Worm (Caenorhabditis elegans): ENCODE measurements around the gene T08A9.13.
"Not testable (repeated sequence)": the region's sequence is repeated elsewhere in the genome, so short reads cannot be mapped to it uniquely, and the experiment has no call there.

T08A9.13 gene

DNA sequence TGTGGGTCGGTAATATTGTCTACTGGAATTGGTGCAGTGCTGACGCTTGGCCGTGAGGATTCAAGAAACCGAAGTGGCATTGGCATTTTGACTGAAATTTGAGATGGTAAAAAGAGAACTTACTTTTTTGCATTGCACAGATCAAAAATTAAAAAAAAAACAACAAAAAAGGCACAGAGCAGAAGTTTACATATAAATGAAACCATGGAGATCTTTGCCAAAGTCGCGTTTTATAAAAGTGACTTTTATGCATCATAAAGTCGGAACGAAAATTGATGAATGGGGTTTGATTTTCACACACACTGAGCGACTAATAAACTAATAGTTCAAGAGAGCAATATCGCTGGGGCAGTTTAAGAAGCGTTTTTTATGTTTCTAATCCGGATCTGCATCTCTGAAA is at the start of gene T08A9.13:
Gene T08A9.13 (minus strand): TSS at position 101 of the 400 bp plus-strand sequence.
- TF ChIP-seq elt-1 (tag; optimal IDR thresholded peaks at IDR 0.05; ENCODE audit: borderline replicate concordance, insufficient read depth) (no peak), hlh-1 (tag; optimal IDR thresholded peaks at IDR 0.05) (no peak), drap-1 (GFP tag; optimal IDR thresholded peaks at IDR 0.05) (no peak), pha-4 (tag; optimal IDR thresholded peaks at IDR 0.05) (no peak), bed-3 (GFP tag; optimal IDR thresholded peaks at IDR 0.05) (no peak), lin-32 (GFP tag; optimal IDR thresholded peaks at IDR 0.05) (no peak), zip-8 (tag; optimal IDR thresholded peaks at IDR 0.05) (no peak), blmp-1 (tag; optimal IDR thresholded peaks at IDR 0.05) (no peak), unc-62 (GFP tag; optimal IDR thresholded peaks at IDR 0.05) (no peak), mls-2 (tag; optimal IDR thresholded peaks at IDR 0.05) (no peak), lin-13 (tag; optimal IDR thresholded peaks at IDR 0.05) (no peak), nhr-28 (tag; optimal IDR thresholded peaks at IDR 0.05) (no peak), M03D4.4 (tag; optimal IDR thresholded peaks at IDR 0.05) (no peak)

DNA sequence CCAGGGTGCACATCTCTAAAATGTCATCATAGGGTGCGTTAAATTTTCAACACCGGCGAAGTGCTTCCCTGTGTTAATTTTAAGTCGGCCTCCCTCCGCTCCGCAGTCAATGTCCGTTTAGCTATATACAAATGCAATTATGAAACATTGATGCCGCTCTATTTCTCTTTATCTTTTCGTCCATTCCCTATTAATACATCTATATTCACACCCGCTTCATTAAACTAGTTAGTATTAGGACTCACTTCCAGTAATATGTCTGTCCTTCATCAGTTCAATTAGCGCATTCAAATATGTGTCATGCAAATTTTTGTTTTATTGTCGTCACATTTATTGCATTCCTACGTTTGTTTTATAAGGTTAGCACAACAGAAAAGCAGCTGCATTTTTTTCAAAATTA is 49.7 kb upstream of the T08A9.13 start:
- no peak for TF ChIP-seq ceh-39 (tag; optimal IDR thresholded peaks at IDR 0.05)
- TF ChIP-seq elt-1 (tag; optimal IDR thresholded peaks at IDR 0.05; ENCODE audit: borderline replicate concordance, insufficient read depth): no peak
- TF ChIP-seq unc-39 (tag; optimal IDR thresholded peaks at IDR 0.05): no peak
- peak; percentile 63 for TF ChIP-seq ces-1 (GFP tag; optimal IDR thresholded peaks at IDR 0.05)
- TF ChIP-seq nhr-2 (tag; optimal IDR thresholded peaks at IDR 0.05): no peak

DNA sequence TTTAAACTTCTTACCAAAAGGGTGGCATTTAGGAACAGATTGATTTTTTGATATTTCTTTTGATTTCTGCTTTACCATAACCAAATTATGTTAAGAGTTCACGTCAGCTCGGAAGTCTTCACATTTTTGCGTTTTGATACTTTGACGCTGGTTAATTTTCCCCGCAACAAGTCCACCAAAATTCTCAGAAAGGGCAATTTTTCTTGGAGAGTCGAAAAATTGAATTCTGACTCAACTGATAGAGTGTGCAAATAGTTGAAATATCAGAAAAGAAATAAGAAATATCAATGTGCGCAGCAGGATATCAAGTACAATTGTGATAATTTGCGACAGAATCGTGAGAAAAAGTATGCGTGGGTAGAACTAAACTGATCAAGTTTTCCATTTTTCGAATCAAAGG is 47.5 kb upstream of the T08A9.13 start:
- TF ChIP-seq pha-4 (tag; optimal IDR thresholded peaks at IDR 0.05) (no peak), ceh-43 (GFP tag; optimal IDR thresholded peaks at IDR 0.05) (no peak), ces-1 (GFP tag; optimal IDR thresholded peaks at IDR 0.05) (no peak), sptf-1 (tag; optimal IDR thresholded peaks at IDR 0.05) (no peak), lin-13 (tag; optimal IDR thresholded peaks at IDR 0.05) (no peak)

DNA sequence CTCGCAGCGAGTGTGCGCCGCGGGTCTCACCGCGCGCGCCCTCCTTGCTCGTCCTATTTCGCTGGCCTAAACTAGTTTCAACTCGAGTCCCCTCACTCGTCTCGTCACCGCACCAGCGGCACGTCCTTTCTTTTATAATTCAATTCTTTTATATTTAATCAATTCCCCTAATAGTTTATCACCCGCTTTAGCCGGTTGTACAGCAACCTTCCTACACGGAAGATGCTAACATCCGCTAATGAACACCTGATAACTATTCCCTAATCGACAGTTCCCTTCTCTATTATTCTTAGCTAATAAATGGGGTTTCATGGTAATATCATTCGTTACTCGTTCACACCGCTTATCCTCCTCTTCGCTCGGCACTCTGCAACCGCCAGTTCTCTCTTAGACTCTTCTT is 43.0 kb upstream of the T08A9.13 start, which contains the start of gene C56G3.2:
Gene C56G3.2 (plus strand): TSS at position 301 of the 400 bp plus-strand sequence.
- not testable (repeated sequence) for TF ChIP-seq lin-32 (GFP tag; optimal IDR thresholded peaks at IDR 0.05); unc-120 (tag; optimal IDR thresholded peaks at IDR 0.05; ENCODE audit: poor library complexity, severe bottlenecking); flh-1 (GFP tag; optimal IDR thresholded peaks at IDR 0.05)

DNA sequence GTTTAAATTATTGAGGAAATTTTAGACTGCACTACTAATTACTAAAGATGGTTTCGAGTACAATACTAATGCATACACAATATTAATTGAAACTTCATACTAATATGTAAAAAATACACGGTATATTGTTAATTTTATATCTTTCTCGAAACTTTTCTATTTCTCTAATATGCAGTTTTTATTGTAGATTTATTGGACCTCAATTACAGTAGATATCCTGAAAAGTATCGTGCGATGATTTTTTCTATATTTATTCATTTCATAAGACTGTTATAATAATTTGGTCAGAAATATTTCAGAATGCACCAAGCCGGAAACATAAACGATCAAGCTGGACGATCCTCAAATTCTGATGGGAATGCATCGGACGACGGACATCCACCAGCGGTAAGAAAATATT is 21.5 kb upstream of the T08A9.13 start, which contains the start of gene C07D8.5:
Gene C07D8.5 (plus strand): TSS at position 301 of the 400 bp plus-strand sequence.
- TF ChIP-seq elt-3 (tag; optimal IDR thresholded peaks at IDR 0.05) (no peak), pha-4 (tag; optimal IDR thresholded peaks at IDR 0.05) (no peak)

DNA sequence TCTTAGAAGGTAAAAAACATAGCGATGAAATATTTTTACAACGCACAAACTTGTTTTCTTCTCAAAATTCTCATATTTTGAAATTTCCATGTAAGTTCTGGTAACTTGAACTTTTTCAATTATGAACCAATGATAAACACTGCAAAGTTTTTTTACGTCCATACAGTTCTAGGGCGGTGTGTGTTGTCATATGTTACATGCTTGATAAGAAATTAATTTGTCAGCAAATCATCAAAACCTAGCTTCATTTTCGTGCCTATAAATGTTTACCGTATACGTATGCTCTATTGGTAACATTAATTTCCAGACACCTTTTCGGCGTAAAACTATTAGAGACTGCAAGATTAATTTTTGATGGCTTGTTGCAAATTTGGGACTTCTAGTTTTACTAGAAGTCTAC is 21.0 kb upstream of the T08A9.13 start:
- TF ChIP-seq unc-39 (tag; optimal IDR thresholded peaks at IDR 0.05): no peak
- TF ChIP-seq drap-1 (GFP tag; optimal IDR thresholded peaks at IDR 0.05): no peak
- no peak for TF ChIP-seq zip-8 (tag; optimal IDR thresholded peaks at IDR 0.05)
- no peak for TF ChIP-seq pha-4 (tag; optimal IDR thresholded peaks at IDR 0.05)
- TF ChIP-seq nhr-28 (tag; optimal IDR thresholded peaks at IDR 0.05): no peak
- TF ChIP-seq cnd-1 (tag; optimal IDR thresholded peaks at IDR 0.05): no peak
- no peak for TF ChIP-seq tbx-8 (GFP tag; optimal IDR thresholded peaks at IDR 0.05)
- TF ChIP-seq mls-2 (tag; optimal IDR thresholded peaks at IDR 0.05): no peak
- no peak for TF ChIP-seq hlh-1 (tag; optimal IDR thresholded peaks at IDR 0.05)
- no peak for TF ChIP-seq M03D4.4 (tag; optimal IDR thresholded peaks at IDR 0.05)
- no peak for TF ChIP-seq lin-32 (GFP tag; optimal IDR thresholded peaks at IDR 0.05)
- no peak for TF ChIP-seq unc-62 (GFP tag; optimal IDR thresholded peaks at IDR 0.05)

DNA sequence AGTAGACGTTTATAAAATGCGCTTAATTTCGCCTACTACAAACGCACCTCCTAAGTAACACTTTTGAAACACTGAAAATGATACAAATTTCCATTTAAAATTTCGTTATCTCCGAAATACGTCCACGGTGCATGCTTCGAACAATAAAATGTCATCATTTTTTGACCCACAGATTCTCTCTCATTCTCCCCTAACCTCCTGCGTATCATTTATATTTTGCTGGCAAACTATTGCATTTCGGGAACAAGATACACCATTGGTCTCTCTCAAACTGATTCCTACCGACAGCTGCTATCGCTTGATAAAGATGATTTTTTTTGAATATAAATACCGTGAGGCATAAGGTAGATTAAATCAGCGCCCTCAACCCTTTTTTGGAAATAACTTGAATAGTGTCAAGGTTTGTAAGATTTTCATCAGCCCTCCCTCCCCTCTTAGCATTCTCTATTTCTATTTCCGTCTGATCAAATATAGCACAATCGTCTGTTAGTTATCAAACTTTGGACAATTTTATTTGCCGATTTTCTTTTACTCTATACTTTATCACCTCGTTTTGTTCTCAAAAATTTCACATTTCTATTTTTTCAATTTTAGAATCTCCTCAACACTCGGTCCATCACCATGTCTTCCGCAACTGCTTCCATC is 18.8 kb upstream of the T08A9.13 start, which contains the start of gene C07D8.6:
Gene C07D8.6 (plus strand): TSS at position 595 of the 645 bp plus-strand sequence.
- peak; percentile 62 for TF ChIP-seq hlh-1 (tag; optimal IDR thresholded peaks at IDR 0.05)
- peak; percentile 24 for TF ChIP-seq unc-62 (GFP tag; optimal IDR thresholded peaks at IDR 0.05)
- peak; percentile 1 for TF ChIP-seq unc-120 (tag; optimal IDR thresholded peaks at IDR 0.05; ENCODE audit: poor library complexity, severe bottlenecking)
- no peak for TF ChIP-seq nhr-2 (tag; optimal IDR thresholded peaks at IDR 0.05)
- no peak for TF ChIP-seq mab-5 (tag; optimal IDR thresholded peaks at IDR 0.05)
- no peak for TF ChIP-seq elt-3 (tag; optimal IDR thresholded peaks at IDR 0.05)
